Worm (Caenorhabditis elegans) whole organism, L3 larva: Measurements from ENCODE around the gene mrp-8.

Experiments used
- R02D3.7 ChIP-seq: fragments of 150-350 bp; optimal IDR thresholded peaks from 2 replicates; lab custom pipeline; 2014; ENCODE audit warnings: missing biosample characterization, missing genetic modification characterization
- ZK546.5 ChIP-seq: sonication (generic microtip); optimal IDR thresholded peaks from 2 replicates; lab custom pipeline; 2017; ENCODE audit warnings: missing biosample characterization, missing genetic modification characterization
- aly-2 ChIP-seq: fragments of 150-350 bp; optimal IDR thresholded peaks from 2 replicates; lab custom pipeline; 2014; ENCODE audit warnings: missing biosample characterization, missing genetic modification characterization
- ceh-16 ChIP-seq: sonication (generic microtip); optimal IDR thresholded peaks from 2 replicates; lab custom pipeline; 2017; ENCODE audit warnings: missing biosample characterization, missing genetic modification characterization
- ceh-82 ChIP-seq: fragments of 150-350 bp; optimal IDR thresholded peaks from 2 replicates; lab custom pipeline; 2014; ENCODE audit warnings: missing biosample characterization, missing genetic modification characterization
- ceh-9 ChIP-seq: sonication (generic microtip); optimal IDR thresholded peaks from 2 replicates; lab custom pipeline; 2018; ENCODE audit warnings: missing biosample characterization, missing genetic modification characterization
- daf-12 ChIP-seq: fragments of 150-350 bp; optimal IDR thresholded peaks from 2 replicates; lab custom pipeline; 2014; ENCODE audit warnings: missing biosample characterization, missing genetic modification reagents, missing genetic modification characterization
- elt-1 ChIP-seq: fragments of 150-350 bp; optimal IDR thresholded peaks from 2 replicates; lab custom pipeline; 2014; ENCODE audit warnings: missing biosample characterization, missing genetic modification characterization
- elt-2 ChIP-seq: sonication (generic microtip); optimal IDR thresholded peaks from 2 replicates; lab custom pipeline; 2016; ENCODE audit warnings: missing genetic modification reagents, mild to moderate bottlenecking, missing genetic modification characterization, missing compliant biosample characterization
- eor-1 ChIP-seq, 2 experiments: fragments of 150-350 bp; optimal IDR thresholded peaks; 2 replicates each; lab custom pipeline; 2014 to 2018; ENCODE audit warnings: missing biosample characterization in 2 of 2, missing genetic modification characterization in 2 of 2
- fkh-10 ChIP-seq: sonication (generic microtip); optimal IDR thresholded peaks from 2 replicates; lab custom pipeline; 2017; ENCODE audit warnings: missing biosample characterization, missing genetic modification reagents, missing genetic modification characterization
- fkh-2 ChIP-seq: fragments of 150-350 bp; optimal IDR thresholded peaks from 2 replicates; lab custom pipeline; 2014; ENCODE audit warnings: missing biosample characterization, missing genetic modification reagents, missing genetic modification characterization
- fos-1 ChIP-seq: fragments of 150-350 bp; optimal IDR thresholded peaks from 2 replicates; lab custom pipeline; 2014; ENCODE audit warnings: missing biosample characterization, missing genetic modification characterization
- jun-1 ChIP-seq: fragments of 150-350 bp; optimal IDR thresholded peaks from 2 replicates; lab custom pipeline; 2014; ENCODE audit warnings: missing biosample characterization, missing genetic modification reagents, missing genetic modification characterization
- lin-15B ChIP-seq: fragments of 150-350 bp; optimal IDR thresholded peaks from 2 replicates; lab custom pipeline; 2014; ENCODE audit warnings: missing biosample characterization, missing genetic modification characterization
- lin-39 ChIP-seq: fragments of 150-350 bp; optimal IDR thresholded peaks from 2 replicates; lab custom pipeline; 2018; ENCODE audit warnings: missing biosample characterization, missing genetic modification reagents, missing genetic modification characterization
- lsy-12 ChIP-seq: sonication (generic microtip); optimal IDR thresholded peaks from 2 replicates; lab custom pipeline; 2016; ENCODE audit warnings: mild to moderate bottlenecking, missing genetic modification characterization, missing compliant biosample characterization
- mdl-1 ChIP-seq: fragments of 150-350 bp; optimal IDR thresholded peaks from 2 replicates; lab custom pipeline; 2014; ENCODE audit warnings: missing biosample characterization, missing genetic modification characterization
- nfya-1 ChIP-seq: sonication (generic microtip); optimal IDR thresholded peaks from 2 replicates; lab custom pipeline; 2017; ENCODE audit warnings: missing genetic modification characterization, mild to moderate bottlenecking, missing compliant biosample characterization, antibody characterized with exemption, moderate library complexity; ENCODE audit not compliant: insufficient read depth
- nhr-11 ChIP-seq: fragments of 150-350 bp; optimal IDR thresholded peaks from 2 replicates; lab custom pipeline; 2014; ENCODE audit warnings: missing biosample characterization, missing genetic modification characterization
- nhr-12 ChIP-seq: fragments of 150-350 bp; optimal IDR thresholded peaks from 2 replicates; lab custom pipeline; 2014; ENCODE audit warnings: missing biosample characterization, missing genetic modification characterization
- nhr-23 ChIP-seq: fragments of 150-350 bp; optimal IDR thresholded peaks from 2 replicates; lab custom pipeline; 2014; ENCODE audit warnings: missing biosample characterization, missing genetic modification reagents, missing genetic modification characterization
- nhr-237 ChIP-seq: fragments of 150-350 bp; optimal IDR thresholded peaks from 2 replicates; lab custom pipeline; 2014; ENCODE audit warnings: missing biosample characterization, missing genetic modification characterization
- nhr-25 ChIP-seq: sonication (generic microtip); optimal IDR thresholded peaks from 2 replicates; lab custom pipeline; 2017; ENCODE audit warnings: missing biosample characterization, missing genetic modification characterization
- nhr-28 ChIP-seq: fragments of 150-350 bp; optimal IDR thresholded peaks from 2 replicates; lab custom pipeline; 2014; ENCODE audit warnings: missing biosample characterization, missing genetic modification characterization
- nhr-43 ChIP-seq: sonication (generic microtip); optimal IDR thresholded peaks from 2 replicates; lab custom pipeline; 2016; ENCODE audit warnings: mild to moderate bottlenecking, missing genetic modification characterization, missing compliant biosample characterization; ENCODE audit not compliant: poor library complexity, severe bottlenecking
- nhr-67 ChIP-seq: fragments of 150-350 bp; optimal IDR thresholded peaks from 2 replicates; lab custom pipeline; 2014; ENCODE audit warnings: missing biosample characterization, missing genetic modification characterization
- nhr-76 ChIP-seq: fragments of 150-350 bp; sonication (generic microtip); optimal IDR thresholded peaks from 5 replicates; lab custom pipeline; 2014; ENCODE audit warnings: missing biosample characterization, missing genetic modification characterization
- pha-4 ChIP-seq: fragments of 150-350 bp; optimal IDR thresholded peaks from 2 replicates; lab custom pipeline; 2014; ENCODE audit warnings: missing biosample characterization, missing genetic modification reagents, missing genetic modification characterization
- pqm-1 ChIP-seq: fragments of 150-350 bp; optimal IDR thresholded peaks from 2 replicates; lab custom pipeline; 2017; ENCODE audit warnings: missing biosample characterization, missing genetic modification characterization, inconsistent platforms
- sea-2 ChIP-seq: fragments of 150-350 bp; sonication (generic microtip); optimal IDR thresholded peaks from 4 replicates; lab custom pipeline; 2014; ENCODE audit warnings: missing biosample characterization, missing genetic modification reagents, missing genetic modification characterization
- skn-1 ChIP-seq: fragments of 150-350 bp; optimal IDR thresholded peaks from 2 replicates; lab custom pipeline; 2014; ENCODE audit warnings: missing biosample characterization, missing genetic modification characterization
- snpc-4 ChIP-seq: fragments of 150-350 bp; optimal IDR thresholded peaks from 2 replicates; lab custom pipeline; 2014; ENCODE audit warnings: missing biosample characterization, missing genetic modification characterization
- tbx-2 ChIP-seq: sonication (generic microtip); optimal IDR thresholded peaks from 2 replicates; lab custom pipeline; 2016; ENCODE audit warnings: mild to moderate bottlenecking, missing genetic modification characterization, missing compliant biosample characterization
- unc-62 ChIP-seq: fragments of 150-350 bp; sonication (generic microtip); optimal IDR thresholded peaks from 4 replicates; lab custom pipeline; 2014; ENCODE audit warnings: missing biosample characterization, missing genetic modification reagents, missing genetic modification characterization
- zag-1 ChIP-seq: fragments of 150-350 bp; optimal IDR thresholded peaks from 2 replicates; lab custom pipeline; 2014; ENCODE audit warnings: missing biosample characterization, missing genetic modification characterization
- ztf-11 ChIP-seq: fragments of 150-350 bp; optimal IDR thresholded peaks from 2 replicates; lab custom pipeline; 2014; ENCODE audit warnings: missing biosample characterization, missing genetic modification characterization

Gene mrp-8

ce11 chrIII:12270391-12270790 lies 32.6 kb downstream of the mrp-8 start:
- no peak for TF ChIP-seq elt-1
- peak; percentile 75 for TF ChIP-seq nfya-1 (tag; lab: Kevin White, UChicago)
- TF ChIP-seq ztf-11 (tag; lab: Kevin White, UChicago): no peak

ce11 chrIII:12269807-12270206 lies 33.2 kb downstream of the mrp-8 start:
- TF ChIP-seq pqm-1 (tag; lab: Kevin White, UChicago) (no peak), ztf-11 (tag; lab: Kevin White, UChicago) (no peak), snpc-4 (no peak), nfya-1 (tag; lab: Kevin White, UChicago) (peak; percentile 98)

- TF ChIP-seq fkh-2 (tag; lab: Kevin White, UChicago) (no peak), mdl-1 (tag; lab: Kevin White, UChicago) (no peak), tbx-2 (tag; lab: Kevin White, UChicago) (no peak), pha-4 (tag; lab: Kevin White, UChicago) (no peak), ceh-9 (tag; lab: Kevin White, UChicago) (no peak), unc-62 (GFP tag; lab: Kevin White, UChicago) (no peak), skn-1 (tag; lab: Kevin White, UChicago) (no peak), sea-2 (no peak), jun-1 (no peak), lsy-12 (tag; lab: Kevin White, UChicago) (no peak), fkh-10 (no peak), ZK546.5 (tag; lab: Kevin White, UChicago) (no peak), zag-1 (tag; lab: Kevin White, UChicago) (no peak)
Measured at ce11 chrIII:12260413-12260812, 42.6 kb downstream of the mrp-8 start.

ce11 chrIII:12259793-12260192 lies 43.2 kb downstream of the mrp-8 start:
- no peak for TF ChIP-seq nfya-1 (tag; lab: Kevin White, UChicago)
- TF ChIP-seq nhr-12 (tag; lab: Kevin White, UChicago): no peak
- no peak for TF ChIP-seq ceh-9 (tag; lab: Kevin White, UChicago)
- no peak for TF ChIP-seq lin-39 (tag; lab: Kevin White, UChicago)
- TF ChIP-seq tbx-2 (tag; lab: Kevin White, UChicago): no peak
- no peak for TF ChIP-seq unc-62 (GFP tag; lab: Kevin White, UChicago)
- TF ChIP-seq fkh-10: no peak
- TF ChIP-seq daf-12 (tag; lab: Kevin White, UChicago): no peak
- TF ChIP-seq zag-1 (tag; lab: Kevin White, UChicago): no peak
- no peak for TF ChIP-seq pha-4 (tag; lab: Kevin White, UChicago)
- TF ChIP-seq nhr-67 (tag; lab: Kevin White, UChicago): no peak
- TF ChIP-seq aly-2 (tag; lab: Kevin White, UChicago): no peak
- no peak for TF ChIP-seq elt-2 (tag; lab: Kevin White, UChicago)
- TF ChIP-seq nhr-28 (tag; lab: Kevin White, UChicago): no peak

ce11 chrIII:12253342-12253741 lies 49.6 kb downstream of the mrp-8 start:
- TF ChIP-seq skn-1 (tag; lab: Kevin White, UChicago) (no peak), fos-1 (tag; lab: Kevin White, UChicago) (no peak), nhr-43 (tag; lab: Kevin White, UChicago) (no peak), aly-2 (tag; lab: Kevin White, UChicago) (no peak), ceh-82 (no peak), nhr-23 (tag; lab: Kevin White, UChicago) (no peak), eor-1 (tag; optimal IDR thresholded peaks at IDR 0.05; lab: Kevin White, UChicago) (no peak)

ce11 chrIII:12251178-12251577 lies 51.8 kb downstream of the mrp-8 start:
- TF ChIP-seq nhr-25 (tag; lab: Kevin White, UChicago) (no peak), ztf-11 (tag; lab: Kevin White, UChicago) (no peak), lin-39 (tag; lab: Kevin White, UChicago) (no peak), ZK546.5 (tag; lab: Kevin White, UChicago) (no peak), fos-1 (tag; lab: Kevin White, UChicago) (no peak), nhr-43 (tag; lab: Kevin White, UChicago) (no peak), R02D3.7 (no peak), ceh-82 (no peak), mdl-1 (tag; lab: Kevin White, UChicago) (no peak), lin-15B (tag; lab: Kevin White, UChicago) (no peak), lsy-12 (tag; lab: Kevin White, UChicago) (no peak), elt-1 (no peak), nhr-237 (tag; lab: Kevin White, UChicago) (no peak), skn-1 (tag; lab: Kevin White, UChicago) (no peak), ceh-16 (tag; lab: Kevin White, UChicago) (no peak), nhr-76 (no peak), nhr-11 (no peak)
